Worm (Caenorhabditis elegans): ENCODE measurements around the gene Y42G9A.1.
A peak's percentile ranks its signal among the peaks of the same experiment; 100 is the strongest.

Gene Y42G9A.1

DNA sequence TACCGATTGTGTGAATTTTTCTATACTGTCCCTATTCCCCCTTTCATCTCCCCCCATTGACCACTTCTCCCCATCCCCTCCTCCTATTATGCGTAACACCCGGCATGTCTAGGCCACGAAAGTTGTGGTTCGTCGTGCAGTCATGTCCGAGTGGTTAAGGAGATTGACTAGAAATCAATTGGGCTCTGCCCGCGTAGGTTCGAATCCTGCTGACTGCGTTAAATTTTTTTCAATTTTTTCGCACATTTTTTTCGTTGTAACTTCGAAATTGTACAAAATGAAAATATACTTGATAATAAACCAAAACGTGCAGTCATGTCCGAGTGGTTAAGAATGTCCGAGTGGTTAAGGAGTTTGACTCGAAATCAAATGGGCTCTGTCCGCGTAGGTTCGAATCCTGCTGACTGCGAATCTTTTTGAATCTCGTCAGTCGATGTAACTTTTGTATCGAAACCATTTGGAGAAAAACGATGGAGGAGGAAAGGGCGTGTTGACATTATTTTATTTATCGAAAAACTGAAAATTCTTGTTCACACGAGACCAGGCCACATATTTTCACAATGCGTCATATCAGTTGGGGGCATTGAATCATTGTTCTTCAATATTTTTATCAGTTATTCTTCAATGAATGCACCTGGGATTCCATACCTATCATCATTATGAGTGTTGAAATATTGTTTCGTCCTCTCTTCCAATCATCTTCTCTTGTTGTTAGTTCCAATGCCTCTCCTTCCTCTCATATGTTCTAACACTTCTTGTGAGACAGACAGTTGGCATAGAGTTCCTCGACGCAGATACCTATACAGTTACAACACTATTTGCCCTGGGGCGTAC, 9.1 kb downstream of the Y42G9A.1 start, which contains the start of gene nfm-1:
nfm-1 (plus strand) TSS at position 812 of the 834 bp plus-strand sequence.
- TF ChIP-seq skn-1 (tag; optimal IDR thresholded peaks at IDR 0.05) = no peak
- TF ChIP-seq nhr-10 (tag; optimal IDR thresholded peaks at IDR 0.05) = peak; percentile 16
- TF ChIP-seq F49E8.2 (tag; optimal IDR thresholded peaks at IDR 0.05; ENCODE audit: borderline replicate concordance) = peak; percentile 39
- peak; percentile 74 for TF ChIP-seq dve-1 (tag; optimal IDR thresholded peaks at IDR 0.05; ENCODE audit: insufficient read depth)
- peak; percentile 78 for TF ChIP-seq lin-1 (GFP tag; IDR thresholded peaks at IDR 0.05)
- TF ChIP-seq nhr-41 (GFP tag; IDR thresholded peaks at IDR 0.05) = peak; percentile 28; the same call in 1 of the 2 replicates
- TF ChIP-seq dmd-6 (GFP tag; IDR thresholded peaks at IDR 0.05) = peak; percentile 87
- TF ChIP-seq ceh-28 (tag; optimal IDR thresholded peaks at IDR 0.05) = no peak
- TF ChIP-seq jun-1 (tag; optimal IDR thresholded peaks at IDR 0.05) = peak; percentile 2
- TF ChIP-seq mdt-29 (GFP tag; IDR thresholded peaks at IDR 0.05) = peak; percentile 79
- TF ChIP-seq duxl-1 (tag; optimal IDR thresholded peaks at IDR 0.05; ENCODE audit: poor library complexity) = peak; percentile 24
- TF ChIP-seq Y105C5A.15 (GFP tag; IDR thresholded peaks at IDR 0.05) = peak; percentile 70; the same call in 1 of the 2 replicates
- TF ChIP-seq zip-11 (GFP tag; IDR thresholded peaks at IDR 0.05) = peak; percentile 70; the same call in 1 of the 2 replicates
- peak; percentile 78 for TF ChIP-seq nhr-48 (tag; optimal IDR thresholded peaks at IDR 0.05)
- TF ChIP-seq pqm-1 (tag; optimal IDR thresholded peaks at IDR 0.05) = peak; percentile 85
- TF ChIP-seq mes-2 (tag; optimal IDR thresholded peaks at IDR 0.05; ENCODE audit: poor library complexity, severe bottlenecking) = peak; percentile 84
- peak; percentile 67 for TF ChIP-seq spr-1 (tag; optimal IDR thresholded peaks at IDR 0.05)
- TF ChIP-seq T26A8.4 (GFP tag; IDR thresholded peaks at IDR 0.05) = peak; percentile 63; the same call in 1 of the 2 replicates
- TF ChIP-seq lin-15B (tag; optimal IDR thresholded peaks at IDR 0.05) = no peak
- no peak for TF ChIP-seq snpc-4 (tag; optimal IDR thresholded peaks at IDR 0.05)
- peak; percentile 76 for TF ChIP-seq lin-38 (GFP tag; IDR thresholded peaks at IDR 0.05)
- peak; percentile 44 for TF ChIP-seq nhr-11 (tag; optimal IDR thresholded peaks at IDR 0.05)
- TF ChIP-seq lin-29 (GFP tag; IDR thresholded peaks at IDR 0.05) = no peak
- TF ChIP-seq hmg-1.1 (GFP tag; IDR thresholded peaks at IDR 0.05) = peak; percentile 86
- peak; percentile 84 for TF ChIP-seq tra-1 (GFP tag; IDR thresholded peaks at IDR 0.05)
- TF ChIP-seq Y75B8A.6 (GFP tag; IDR thresholded peaks at IDR 0.05) = no peak
- TF ChIP-seq egl-43 (GFP tag; IDR thresholded peaks at IDR 0.05) = peak; percentile 93
- peak; percentile 88 for TF ChIP-seq daf-19 (GFP tag; conservative IDR thresholded peaks at IDR 0.05)
- TF ChIP-seq arid-1 (GFP tag; conservative IDR thresholded peaks at IDR 0.05) = peak; percentile 86
- TF ChIP-seq zfp-2 (tag; optimal IDR thresholded peaks at IDR 0.05) = peak; percentile 12
- TF ChIP-seq madf-9 (GFP tag; conservative IDR thresholded peaks at IDR 0.05) = peak; percentile 71
- TF ChIP-seq ama-1 (optimal IDR thresholded peaks at IDR 0.05) = no peak
- peak; percentile 73; the same call in 1 of the 2 replicates for TF ChIP-seq nhr-42 (GFP tag; IDR thresholded peaks at IDR 0.05)
- TF ChIP-seq snpc-1.2 (GFP tag; IDR thresholded peaks at IDR 0.05) = peak; percentile 79
- no peak for TF ChIP-seq F37D6.2 (tag; optimal IDR thresholded peaks at IDR 0.05)
- no peak for TF ChIP-seq egl-27 (tag; optimal IDR thresholded peaks at IDR 0.05)
- TF ChIP-seq nhr-102 (tag; optimal IDR thresholded peaks at IDR 0.05) = peak; percentile 61
- peak; percentile 80 for TF ChIP-seq saeg-2 (GFP tag; IDR thresholded peaks at IDR 0.05)
- no peak for TF ChIP-seq fos-1 (tag; optimal IDR thresholded peaks at IDR 0.05)
- TF ChIP-seq nhr-76 (tag; optimal IDR thresholded peaks at IDR 0.05) = no peak
- TF ChIP-seq php-3 (GFP tag; IDR thresholded peaks at IDR 0.05) = peak; percentile 73
- peak; percentile 88 for TF ChIP-seq dmd-8 (GFP tag; IDR thresholded peaks at IDR 0.05)
- TF ChIP-seq lin-13 (GFP tag; optimal IDR thresholded peaks at IDR 0.05) = peak; percentile 54
- TF ChIP-seq daf-12 (tag; optimal IDR thresholded peaks at IDR 0.05) = no peak
- TF ChIP-seq hlh-30 (tag; optimal IDR thresholded peaks at IDR 0.05; ENCODE audit: insufficient read depth) = peak; percentile 36
- peak; percentile 21 for TF ChIP-seq unc-130 (GFP tag; optimal IDR thresholded peaks at IDR 0.05)
- peak; percentile 5 to 63 for TF ChIP-seq daf-16 (GFP tag; optimal IDR thresholded peaks at IDR 0.05)
- TF ChIP-seq daf-16 (tag; optimal IDR thresholded peaks at IDR 0.05) = peak; percentile 90
- TF ChIP-seq unc-62 (GFP tag; optimal IDR thresholded peaks at IDR 0.05 in 1 of 2) = peak in 1 of 2 experiments; percentile 84
- TF ChIP-seq unc-62 (tag; optimal IDR thresholded peaks at IDR 0.05) = no peak

Data from whole organism, L4 larva.